Worm (Caenorhabditis elegans) whole organism, young adult: ENCODE data around the gene srx-85.
A peak's percentile ranks its signal among the peaks of the same experiment; 100 is the strongest.

Experiments
- B0261.1 ChIP-seq: sonication (generic microtip); optimal IDR thresholded peaks from 2 replicates; lab custom pipeline; 2016; ENCODE audit warnings: mild to moderate bottlenecking, missing genetic modification characterization, moderate library complexity, missing compliant biosample characterization
- C17E4.6 ChIP-seq: fragments of 200-800 bp; sonication (Bioruptor generic); IDR thresholded peaks from 2 replicates; pipeline ENCODE4 v1.3.6; 2022; ENCODE audit warnings: missing genetic modification reagents, missing genetic modification characterization, missing compliant biosample characterization
- F39B2.1 ChIP-seq: fragments of 200-800 bp; sonication (Bioruptor generic); IDR thresholded peaks from 2 replicates; pipeline ENCODE4 v1.3.6; 2022; ENCODE audit warnings: missing genetic modification reagents, missing genetic modification characterization, missing compliant biosample characterization
- F52B5.7 ChIP-seq: sonication (generic microtip); optimal IDR thresholded peaks from 2 replicates; lab custom pipeline; 2016; ENCODE audit warnings: mild to moderate bottlenecking, missing genetic modification characterization, missing compliant biosample characterization
- F55B11.4 ChIP-seq: sonication (generic microtip); optimal IDR thresholded peaks from 2 replicates; lab custom pipeline; 2016; ENCODE audit warnings: missing compliant biosample characterization, missing genetic modification characterization, borderline replicate concordance; ENCODE audit not compliant: insufficient read depth
- F57A8.1 ChIP-seq: fragments of 200-800 bp; sonication (Bioruptor generic); optimal IDR thresholded peaks from 2 replicates; lab custom pipeline; 2018; ENCODE audit warnings: mild to moderate bottlenecking, missing genetic modification characterization, moderate library complexity, missing compliant biosample characterization
- F57C9.4 ChIP-seq: sonication (generic microtip); optimal IDR thresholded peaks from 2 replicates; lab custom pipeline; 2017; ENCODE audit warnings: mild to moderate bottlenecking, missing genetic modification characterization, missing compliant biosample characterization
- K11D2.4 ChIP-seq: fragments of 200-800 bp; sonication (Bioruptor generic); IDR thresholded peaks from 2 replicates; pipeline ENCODE4 v1.3.6; 2022; ENCODE audit warnings: missing genetic modification reagents, missing genetic modification characterization, missing compliant biosample characterization
- T26A5.8 ChIP-seq: sonication (generic microtip); optimal IDR thresholded peaks from 2 replicates; lab custom pipeline; 2016; ENCODE audit warnings: missing genetic modification characterization, missing compliant biosample characterization
- Y67H2A.10 ChIP-seq: fragments of 200-800 bp; sonication (Bioruptor generic); conservative IDR thresholded peaks from 2 replicates; pipeline ENCODE4 v1.3.6; 2022; ENCODE audit warnings: missing genetic modification reagents, missing genetic modification characterization, missing compliant biosample characterization
- Y79H2A.3 ChIP-seq: fragments of 200-800 bp; sonication (Bioruptor generic); conservative IDR thresholded peaks from 2 replicates; pipeline ENCODE4 v1.3.6; 2022; ENCODE audit warnings: missing genetic modification reagents, missing genetic modification characterization, missing compliant biosample characterization
- Y95B8A.8 ChIP-seq: fragments of 200-800 bp; sonication (Bioruptor generic); IDR thresholded peaks from 2 replicates; pipeline ENCODE4 v1.3.6; 2022; ENCODE audit warnings: missing genetic modification reagents, missing genetic modification characterization, missing compliant biosample characterization
- akir-1 ChIP-seq: fragments of 200-800 bp; sonication (Bioruptor generic); optimal IDR thresholded peaks from 2 replicates; lab custom pipeline; 2018; ENCODE audit warnings: mild to moderate bottlenecking, missing genetic modification characterization, moderate library complexity, missing compliant biosample characterization
- atf-7 ChIP-seq: sonication (generic microtip); optimal IDR thresholded peaks from 2 replicates; lab custom pipeline; 2017; ENCODE audit warnings: mild to moderate bottlenecking, missing genetic modification characterization, missing compliant biosample characterization
- attf-3 ChIP-seq: fragments of 200-800 bp; sonication (Bioruptor generic); conservative IDR thresholded peaks from 2 replicates; pipeline ENCODE4 v1.3.6; 2022; ENCODE audit warnings: missing genetic modification reagents, missing genetic modification characterization, missing compliant biosample characterization
- cebp-1 ChIP-seq, 2 experiments: fragments of 200-800 bp in 1 of 2; sonication (Bioruptor generic) in 1 of 2; sonication (generic microtip) in 1 of 2; IDR thresholded peaks in 1 of 2; optimal IDR thresholded peaks in 1 of 2; 2 replicates each; pipeline versions ENCODE4 v1.3.6 to Lab custom; 2017 to 2022; ENCODE audit warnings: missing compliant biosample characterization in 2 of 2, missing genetic modification characterization in 2 of 2, mild to moderate bottlenecking in 1 of 2, missing genetic modification reagents in 1 of 2, moderate library complexity in 1 of 2
- cebp-2 ChIP-seq: fragments of 200-800 bp; sonication (Bioruptor generic); IDR thresholded peaks from 2 replicates; pipeline ENCODE4 v1.3.6; 2022; ENCODE audit warnings: missing genetic modification characterization, missing compliant biosample characterization
- ceh-100 ChIP-seq: fragments of 200-800 bp; sonication (Bioruptor generic); IDR thresholded peaks from 2 replicates; pipeline ENCODE4 v1.3.6; 2022; ENCODE audit warnings: missing genetic modification reagents, missing genetic modification characterization, missing compliant biosample characterization
- ceh-27 ChIP-seq: fragments of 200-800 bp; sonication (Bioruptor generic); optimal IDR thresholded peaks from 2 replicates; lab custom pipeline; 2018; ENCODE audit warnings: mild to moderate bottlenecking, missing genetic modification characterization, moderate library complexity, missing compliant biosample characterization
- ceh-40 ChIP-seq: fragments of 200-800 bp; sonication (Bioruptor generic); IDR thresholded peaks from 2 replicates; pipeline ENCODE4 v1.3.6; 2022; ENCODE audit warnings: missing genetic modification characterization, missing compliant biosample characterization
- ceh-91 ChIP-seq: fragments of 200-800 bp; sonication (Bioruptor generic); IDR thresholded peaks from 2 replicates; pipeline ENCODE4 v1.3.6; 2022; ENCODE audit warnings: missing genetic modification reagents, missing genetic modification characterization, missing compliant biosample characterization
- dpff-1 ChIP-seq: sonication (generic microtip); optimal IDR thresholded peaks from 2 replicates; lab custom pipeline; 2017; ENCODE audit warnings: mild to moderate bottlenecking, missing genetic modification characterization, missing compliant biosample characterization
- efl-1 ChIP-seq: fragments of 150-350 bp; optimal IDR thresholded peaks from 2 replicates; lab custom pipeline; 2014; ENCODE audit warnings: missing biosample characterization, missing genetic modification reagents, missing genetic modification characterization
- ekl-4 ChIP-seq: fragments of 200-800 bp; sonication (Bioruptor generic); IDR thresholded peaks from 2 replicates; pipeline ENCODE4 v1.3.6; 2022; ENCODE audit warnings: missing genetic modification reagents, missing genetic modification characterization, missing compliant biosample characterization
- hlh-26 ChIP-seq: fragments of 200-800 bp; sonication (Bioruptor generic); conservative IDR thresholded peaks from 2 replicates; pipeline ENCODE4 v1.3.6; 2022; ENCODE audit warnings: missing genetic modification reagents, missing genetic modification characterization, missing compliant biosample characterization
- hmg-1.2 ChIP-seq: fragments of 200-800 bp; sonication (Bioruptor generic); IDR thresholded peaks from 2 replicates; pipeline ENCODE4 v1.3.6; 2022; ENCODE audit warnings: missing genetic modification reagents, missing genetic modification characterization, missing compliant biosample characterization
- hrde-1 ChIP-seq: sonication (generic microtip); optimal IDR thresholded peaks from 2 replicates; lab custom pipeline; 2016; ENCODE audit warnings: missing genetic modification characterization, mild to moderate bottlenecking, missing compliant biosample characterization, moderate library complexity, missing genotype, missing genetic modification reagents, borderline replicate concordance
- lin-54 ChIP-seq: fragments of 200-800 bp; sonication (Bioruptor generic); optimal IDR thresholded peaks from 2 replicates; lab custom pipeline; 2018; ENCODE audit warnings: mild to moderate bottlenecking, missing genetic modification characterization, missing compliant biosample characterization
- lsy-27 ChIP-seq: sonication (generic microtip); optimal IDR thresholded peaks from 2 replicates; lab custom pipeline; 2017; ENCODE audit warnings: missing genetic modification characterization, mild to moderate bottlenecking, missing compliant biosample characterization, antibody characterized with exemption, missing genotype, borderline replicate concordance; ENCODE audit not compliant: insufficient read depth
- madf-3 ChIP-seq: fragments of 200-800 bp; sonication (Bioruptor generic); IDR thresholded peaks from 2 replicates; pipeline ENCODE4 v1.3.6; 2022; ENCODE audit warnings: missing genetic modification reagents, missing genetic modification characterization, missing compliant biosample characterization
- madf-6 ChIP-seq: fragments of 200-800 bp; sonication (Bioruptor generic); IDR thresholded peaks from 2 replicates; pipeline ENCODE4 v1.3.6; 2022; ENCODE audit warnings: missing genetic modification reagents, missing genetic modification characterization, missing compliant biosample characterization
- mcd-1 ChIP-seq: fragments of 200-800 bp; sonication (Bioruptor generic); IDR thresholded peaks from 2 replicates; pipeline ENCODE4 v1.3.6; 2022; ENCODE audit warnings: missing genetic modification reagents, missing genetic modification characterization, missing compliant biosample characterization
- mel-28 ChIP-seq: sonication (generic microtip); optimal IDR thresholded peaks from 2 replicates; lab custom pipeline; 2016; ENCODE audit warnings: borderline replicate concordance, mild to moderate bottlenecking, missing genetic modification characterization, missing compliant biosample characterization
- nfyb-1 ChIP-seq: fragments of 200-800 bp; sonication (Bioruptor generic); IDR thresholded peaks from 2 replicates; pipeline ENCODE4 v1.3.6; 2022; ENCODE audit warnings: missing genetic modification reagents, missing genetic modification characterization, missing compliant biosample characterization
- nhr-80 ChIP-seq: sonication (generic microtip); optimal IDR thresholded peaks from 2 replicates; lab custom pipeline; 2016; ENCODE audit warnings: missing genetic modification characterization, missing compliant biosample characterization
- pbrm-1 ChIP-seq: fragments of 200-800 bp; sonication (Bioruptor generic); IDR thresholded peaks from 2 replicates; pipeline ENCODE4 v1.3.6; 2022; ENCODE audit warnings: missing genetic modification reagents, missing genetic modification characterization, missing compliant biosample characterization
- sea-2 ChIP-seq: fragments of 200-800 bp; sonication (Bioruptor generic); IDR thresholded peaks from 2 replicates; pipeline ENCODE4 v1.3.6; 2022; ENCODE audit warnings: missing genetic modification characterization, missing compliant biosample characterization
- snpc-1.1 ChIP-seq: sonication (generic microtip); optimal IDR thresholded peaks from 2 replicates; lab custom pipeline; 2017; ENCODE audit warnings: missing genetic modification characterization, mild to moderate bottlenecking, missing compliant biosample characterization, antibody characterized with exemption, moderate library complexity, missing genotype, missing genetic modification reagents; ENCODE audit not compliant: insufficient read depth
- snpc-1.3 ChIP-seq: sonication (generic microtip); optimal IDR thresholded peaks from 2 replicates; lab custom pipeline; 2017; ENCODE audit warnings: missing genetic modification characterization, mild to moderate bottlenecking, missing compliant biosample characterization, antibody characterized with exemption, moderate library complexity, missing genotype, missing genetic modification reagents; ENCODE audit not compliant: insufficient read depth
- somi-1 ChIP-seq: fragments of 200-800 bp; sonication (Bioruptor generic); optimal IDR thresholded peaks from 2 replicates; lab custom pipeline; 2018; ENCODE audit warnings: mild to moderate bottlenecking, missing genetic modification characterization, missing compliant biosample characterization
- sptf-2 ChIP-seq: fragments of 200-800 bp; sonication (Bioruptor generic); optimal IDR thresholded peaks from 2 replicates; lab custom pipeline; 2018; ENCODE audit warnings: mild to moderate bottlenecking, missing genetic modification characterization, missing compliant biosample characterization
- tbp1 ChIP-seq: fragments of 200-800 bp; sonication (Bioruptor generic); optimal IDR thresholded peaks from 2 replicates; lab custom pipeline; 2018; ENCODE audit warnings: mild to moderate bottlenecking, missing genetic modification characterization, missing compliant biosample characterization
- tbx-9 ChIP-seq: sonication (generic microtip); optimal IDR thresholded peaks from 2 replicates; lab custom pipeline; 2016; ENCODE audit warnings: borderline replicate concordance, missing genetic modification characterization, inconsistent platforms, missing compliant biosample characterization
- xnd-1 ChIP-seq: sonication (generic microtip); optimal IDR thresholded peaks from 2 replicates; lab custom pipeline; 2016; ENCODE audit warnings: missing genotype, missing genetic modification reagents, missing genetic modification characterization, missing compliant biosample characterization
- zfh-2 ChIP-seq: fragments of 200-800 bp; sonication (Bioruptor generic); conservative IDR thresholded peaks from 2 replicates; pipeline ENCODE4 v1.3.6; 2022; ENCODE audit warnings: missing genetic modification reagents, missing genetic modification characterization, missing compliant biosample characterization
- ztf-18 ChIP-seq: sonication (generic microtip); optimal IDR thresholded peaks from 2 replicates; lab custom pipeline; 2016; ENCODE audit warnings: missing genotype, mild to moderate bottlenecking, missing genetic modification characterization, missing compliant biosample characterization
- ztf-22 ChIP-seq: fragments of 200-800 bp; sonication (Bioruptor generic); optimal IDR thresholded peaks from 2 replicates; lab custom pipeline; 2018; ENCODE audit warnings: mild to moderate bottlenecking, missing genetic modification characterization, moderate library complexity, missing compliant biosample characterization
- ztf-28 ChIP-seq: fragments of 200-800 bp; sonication (Bioruptor generic); IDR thresholded peaks from 2 replicates; pipeline ENCODE4 v1.3.6; 2022; ENCODE audit warnings: missing genetic modification reagents, missing genetic modification characterization, missing compliant biosample characterization

srx-85 gene

DNA sequence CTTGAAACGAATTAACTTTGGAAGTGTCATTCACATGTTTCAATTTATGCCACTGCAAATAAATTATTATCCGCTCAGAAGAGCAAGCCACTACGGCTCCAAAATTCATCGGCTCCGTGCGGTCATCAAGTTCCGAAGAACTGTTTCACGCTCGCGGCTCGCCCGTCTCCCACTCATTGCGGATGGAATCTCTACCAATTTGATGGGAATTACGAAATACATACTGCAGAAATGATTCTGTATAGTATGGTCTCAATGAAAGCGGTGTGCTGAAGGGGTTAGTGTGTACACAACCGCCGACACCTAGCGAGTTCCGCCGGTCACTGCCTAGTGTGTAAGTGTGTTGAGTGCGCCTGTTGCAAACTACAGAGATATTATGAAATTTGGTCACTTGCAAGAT lies 32.6 kb downstream of the srx-85 start (continued):
- no peak for TF ChIP-seq Y67H2A.10 (GFP tag; lab: Robert Waterston, UW)
- TF ChIP-seq tbp1 (GFP tag; lab: Kevin White, UChicago): peak; percentile 71
- peak; percentile 94 for TF ChIP-seq snpc-1.1 (tag; lab: Kevin White, UChicago)
- no peak for TF ChIP-seq zfh-2 (GFP tag; lab: Robert Waterston, UW)
- TF ChIP-seq hmg-1.2 (GFP tag; lab: Robert Waterston, UW): peak; percentile 81
- TF ChIP-seq cebp-1 (GFP tag; IDR thresholded peaks at IDR 0.05; lab: Robert Waterston, UW): no peak
- no peak for TF ChIP-seq cebp-1 (tag; optimal IDR thresholded peaks at IDR 0.05; lab: Kevin White, UChicago)
- TF ChIP-seq mcd-1: no peak; the same call in 1 of the 2 replicates
- TF ChIP-seq snpc-1.3: peak; percentile 43
- peak; percentile 51 for TF ChIP-seq ceh-100 (GFP tag; lab: Robert Waterston, UW)
- TF ChIP-seq F57A8.1 (GFP tag; lab: Kevin White, UChicago): no peak
- no peak for TF ChIP-seq nhr-80 (tag; lab: Kevin White, UChicago)
- TF ChIP-seq mel-28 (tag; lab: Kevin White, UChicago): no peak
- TF ChIP-seq Y95B8A.8: no peak
- TF ChIP-seq ceh-91 (GFP tag; lab: Robert Waterston, UW): no peak
- TF ChIP-seq somi-1 (GFP tag; lab: Kevin White, UChicago): no peak
- TF ChIP-seq F52B5.7 (tag; lab: Kevin White, UChicago): no peak
- TF ChIP-seq F57C9.4 (tag; lab: Kevin White, UChicago): no peak
- TF ChIP-seq F39B2.1: no peak
- no peak for TF ChIP-seq lin-54 (GFP tag; lab: Kevin White, UChicago)
- TF ChIP-seq tbx-9 (tag; lab: Kevin White, UChicago): no peak
- TF ChIP-seq C17E4.6 (GFP tag; lab: Robert Waterston, UW): no peak; the same call in 1 of the 2 replicates
- no peak for TF ChIP-seq T26A5.8 (tag; lab: Kevin White, UChicago)
- no peak for TF ChIP-seq F55B11.4 (tag; lab: Kevin White, UChicago)
- no peak for TF ChIP-seq cebp-2 (GFP tag; lab: Robert Waterston, UW)
- TF ChIP-seq attf-3 (GFP tag; lab: Robert Waterston, UW): no peak
- TF ChIP-seq efl-1: no peak
- TF ChIP-seq hlh-26 (GFP tag; lab: Robert Waterston, UW): no peak
- TF ChIP-seq ceh-27: no peak
- TF ChIP-seq atf-7 (tag; lab: Kevin White, UChicago): no peak
- TF ChIP-seq B0261.1 (tag; lab: Kevin White, UChicago): no peak
- peak; percentile 17 for TF ChIP-seq ztf-18
- no peak for TF ChIP-seq ceh-40
- no peak for TF ChIP-seq nfyb-1
- no peak for TF ChIP-seq madf-3
- TF ChIP-seq ekl-4 (GFP tag; lab: Robert Waterston, UW): peak; percentile 53; the same call in 1 of the 2 replicates
- no peak for TF ChIP-seq ztf-28 (GFP tag; lab: Robert Waterston, UW)
- no peak for TF ChIP-seq xnd-1 (tag; lab: Kevin White, UChicago)
- no peak for TF ChIP-seq sptf-2 (GFP tag; lab: Kevin White, UChicago)
- TF ChIP-seq akir-1: no peak
- no peak for TF ChIP-seq Y79H2A.3 (GFP tag; lab: Robert Waterston, UW)
- TF ChIP-seq hrde-1 (tag; lab: Kevin White, UChicago): no peak
- TF ChIP-seq madf-6 (GFP tag; lab: Robert Waterston, UW): peak; percentile 70; the same call in 1 of the 2 replicates
- no peak for TF ChIP-seq sea-2 (GFP tag; lab: Robert Waterston, UW)
- no peak for TF ChIP-seq dpff-1 (tag; lab: Kevin White, UChicago)
- TF ChIP-seq ztf-22: no peak
- no peak; the same call in none of the 2 replicates for TF ChIP-seq pbrm-1
- no peak for TF ChIP-seq K11D2.4 (GFP tag; lab: Robert Waterston, UW)
- no peak for TF ChIP-seq lsy-27
